Worm (Caenorhabditis elegans) whole organism, early embryonic: ENCODE results near the gene F19G12.4.
"Not testable (repeated sequence)": the region's sequence is repeated elsewhere in the genome, so short reads cannot be mapped to it uniquely, and the experiment has no call there.

Experiments
- B0310.2 ChIP-seq: sonication (generic microtip); optimal IDR thresholded peaks from 2 replicates; lab custom pipeline; 2016; ENCODE audit warnings: mild to moderate bottlenecking, missing genetic modification characterization, missing compliant biosample characterization
- F13C5.2 ChIP-seq: sonication (generic microtip); optimal IDR thresholded peaks from 2 replicates; lab custom pipeline; 2017; ENCODE audit warnings: mild to moderate bottlenecking, missing genetic modification characterization, inconsistent platforms, missing compliant biosample characterization
- aly-1 ChIP-seq: sonication (generic microtip); optimal IDR thresholded peaks from 2 replicates; lab custom pipeline; 2016; ENCODE audit warnings: missing genetic modification characterization, missing compliant biosample characterization
- ama-1 ChIP-seq: fragments of 150-350 bp; optimal IDR thresholded peaks from 2 replicates; lab custom pipeline; 2014
- ceh-13 ChIP-seq: fragments of 200-800 bp; sonication (Bioruptor generic); optimal IDR thresholded peaks from 2 replicates; lab custom pipeline; 2018; ENCODE audit warnings: mild to moderate bottlenecking, missing genetic modification characterization, missing compliant biosample characterization
- ceh-36 ChIP-seq: sonication (generic microtip); optimal IDR thresholded peaks from 2 replicates; lab custom pipeline; 2016; ENCODE audit warnings: missing genetic modification characterization, inconsistent platforms, missing compliant biosample characterization
- ets-7 ChIP-seq: sonication (generic microtip); optimal IDR thresholded peaks from 2 replicates; lab custom pipeline; 2016; ENCODE audit warnings: missing genotype, missing genetic modification characterization, missing compliant biosample characterization
- flt-1 ChIP-seq: fragments of 200-800 bp; sonication (Bioruptor generic); IDR thresholded peaks from 2 replicates; pipeline ENCODE4 v1.3.6; 2022; ENCODE audit warnings: missing genetic modification characterization, missing compliant biosample characterization
- hmbx-1 ChIP-seq: sonication (generic microtip); optimal IDR thresholded peaks from 2 replicates; lab custom pipeline; 2016; ENCODE audit warnings: mild to moderate bottlenecking, missing genetic modification characterization, missing compliant biosample characterization
- hmg-4 ChIP-seq: fragments of 200-800 bp; sonication (Bioruptor generic); optimal IDR thresholded peaks from 2 replicates; lab custom pipeline; 2018; ENCODE audit warnings: mild to moderate bottlenecking, missing genetic modification characterization, missing compliant biosample characterization
- hnd-1 ChIP-seq: sonication (generic microtip); optimal IDR thresholded peaks from 2 replicates; lab custom pipeline; 2016; ENCODE audit warnings: missing genetic modification characterization, missing compliant biosample characterization
- pes-1 ChIP-seq: fragments of 200-800 bp; sonication (Bioruptor generic); IDR thresholded peaks from 2 replicates; pipeline ENCODE4 v1.3.6; 2022; ENCODE audit warnings: missing genetic modification reagents, missing genetic modification characterization, missing compliant biosample characterization
- scrt-1 ChIP-seq: fragments of 200-800 bp; sonication (Bioruptor generic); IDR thresholded peaks from 2 replicates; pipeline ENCODE4 v1.3.6; 2022; ENCODE audit warnings: missing genetic modification characterization, missing compliant biosample characterization
- sea-1 ChIP-seq: fragments of 200-800 bp; sonication (Bioruptor generic); conservative IDR thresholded peaks from 2 replicates; pipeline ENCODE4 v1.3.6; 2022; ENCODE audit warnings: missing genetic modification characterization, missing compliant biosample characterization
- tbx-11 ChIP-seq: fragments of 200-800 bp; sonication (Bioruptor generic); IDR thresholded peaks from 2 replicates; pipeline ENCODE4 v1.3.6; 2022; ENCODE audit warnings: missing genetic modification characterization, missing compliant biosample characterization
- tbx-37 ChIP-seq: fragments of 200-800 bp; sonication (Bioruptor generic); conservative IDR thresholded peaks from 2 replicates; pipeline ENCODE4 v1.3.6; 2022; ENCODE audit warnings: missing genetic modification reagents, missing genetic modification characterization, missing compliant biosample characterization
- tra-4 ChIP-seq: sonication (generic microtip); optimal IDR thresholded peaks from 2 replicates; lab custom pipeline; 2017; ENCODE audit warnings: missing genetic modification characterization, missing compliant biosample characterization

Gene F19G12.4

ce11 chrX:1419163-1419696 lies 2.1 kb downstream of the F19G12.4 start, which contains the start of gene F19G12.9:
TSS of gene F19G12.9 (plus strand) at chrX:1419213.
- no peak for TF ChIP-seq scrt-1 (GFP tag; lab: Robert Waterston, UW)
- TF ChIP-seq pes-1 (GFP tag; lab: Robert Waterston, UW) = no peak
- no peak for TF ChIP-seq B0310.2 (tag; lab: Kevin White, UChicago)

DNA sequence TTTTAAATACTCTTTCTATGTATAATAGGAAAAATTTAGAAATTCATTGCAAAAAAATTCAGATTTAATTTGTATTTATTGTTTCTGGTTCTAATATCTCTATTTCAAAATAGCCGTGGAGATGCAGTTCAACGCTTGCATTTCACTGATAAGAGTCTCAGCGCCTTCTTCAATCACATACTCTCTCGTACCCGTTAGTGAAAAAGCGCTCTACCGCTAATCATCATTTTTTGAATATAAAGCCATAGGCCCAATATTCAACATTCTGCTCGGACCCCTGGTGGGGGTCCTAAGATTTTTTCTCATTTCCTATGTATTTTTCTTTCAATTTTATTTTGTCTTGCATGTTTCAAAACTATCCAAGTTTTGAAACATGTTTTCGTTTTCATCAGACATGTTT lies 3.4 kb downstream of the F19G12.4 start:
- TF ChIP-seq flt-1 (GFP tag; lab: Robert Waterston, UW) (no peak), hmbx-1 (tag; lab: Kevin White, UChicago) (no peak), ama-1 (no peak), aly-1 (no peak), pes-1 (GFP tag; lab: Robert Waterston, UW) (no peak), B0310.2 (tag; lab: Kevin White, UChicago) (no peak)

DNA sequence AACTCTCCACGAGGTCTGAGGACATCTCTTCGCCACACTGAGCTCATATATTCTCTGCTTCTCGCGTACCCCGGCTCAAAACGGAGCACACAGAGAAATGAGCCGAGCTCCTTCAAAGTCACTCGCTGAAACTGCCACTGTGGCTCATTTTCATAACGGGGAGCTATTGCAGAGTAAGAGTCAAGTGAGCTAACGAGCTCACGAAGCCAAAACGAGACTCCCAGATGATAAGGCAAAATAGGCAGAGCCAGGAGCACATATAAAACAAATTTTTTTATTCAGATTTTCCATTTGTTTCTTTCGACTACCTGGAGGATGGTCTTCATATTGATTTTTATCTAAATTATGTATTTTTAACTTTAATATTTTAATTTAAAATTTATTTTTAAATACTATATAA lies 7.4 kb downstream of the F19G12.4 start, which contains the start of gene F19G12.3:
TSS of gene F19G12.3 (plus strand) at position 301 of the 400 bp plus-strand sequence.
- TF ChIP-seq tbx-37 (GFP tag; lab: Robert Waterston, UW) (no peak), ceh-36 (tag; lab: Kevin White, UChicago) (no peak)

DNA sequence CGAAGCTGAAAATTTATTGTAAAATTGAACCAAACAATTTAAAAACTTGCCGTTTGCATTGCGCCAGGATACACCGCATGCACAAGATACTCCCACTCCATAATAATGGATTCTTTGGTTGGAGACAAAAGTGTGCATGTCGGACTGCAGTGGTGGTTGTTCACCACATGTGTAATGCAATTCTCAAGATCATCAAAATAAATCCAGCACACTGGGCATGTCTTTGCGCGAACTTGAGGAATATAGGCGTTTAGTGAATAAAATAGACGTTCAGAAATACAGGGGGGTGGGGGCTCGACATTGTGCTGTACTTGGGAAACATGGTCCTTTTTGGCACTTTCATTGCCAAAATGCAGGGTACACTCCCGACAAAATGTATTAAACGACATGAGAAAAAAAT lies 9.3 kb downstream of the F19G12.4 start, which contains the start of gene F19G12.11:
TSS of gene F19G12.11 (minus strand) at position 101 of the 400 bp plus-strand sequence.
- no peak for TF ChIP-seq flt-1 (GFP tag; lab: Robert Waterston, UW)
- TF ChIP-seq ama-1 = no peak
- TF ChIP-seq F13C5.2 = no peak
- TF ChIP-seq B0310.2 (tag; lab: Kevin White, UChicago) = no peak
- TF ChIP-seq ets-7 (tag; lab: Kevin White, UChicago) = no peak
- no peak for TF ChIP-seq ceh-13
- no peak for TF ChIP-seq scrt-1 (GFP tag; lab: Robert Waterston, UW)
- no peak for TF ChIP-seq sea-1 (GFP tag; lab: Robert Waterston, UW)
- TF ChIP-seq hmg-4 (GFP tag; lab: Kevin White, UChicago) = no peak
- no peak for TF ChIP-seq tbx-11
- no peak for TF ChIP-seq aly-1
- no peak for TF ChIP-seq pes-1 (GFP tag; lab: Robert Waterston, UW)
- no peak for TF ChIP-seq hmbx-1 (tag; lab: Kevin White, UChicago)
- TF ChIP-seq hnd-1 (tag; lab: Kevin White, UChicago) = no peak
- no peak for TF ChIP-seq tra-4
- TF ChIP-seq tbx-37 (GFP tag; lab: Robert Waterston, UW) = no peak
- TF ChIP-seq ceh-36 (tag; lab: Kevin White, UChicago) = no peak

DNA sequence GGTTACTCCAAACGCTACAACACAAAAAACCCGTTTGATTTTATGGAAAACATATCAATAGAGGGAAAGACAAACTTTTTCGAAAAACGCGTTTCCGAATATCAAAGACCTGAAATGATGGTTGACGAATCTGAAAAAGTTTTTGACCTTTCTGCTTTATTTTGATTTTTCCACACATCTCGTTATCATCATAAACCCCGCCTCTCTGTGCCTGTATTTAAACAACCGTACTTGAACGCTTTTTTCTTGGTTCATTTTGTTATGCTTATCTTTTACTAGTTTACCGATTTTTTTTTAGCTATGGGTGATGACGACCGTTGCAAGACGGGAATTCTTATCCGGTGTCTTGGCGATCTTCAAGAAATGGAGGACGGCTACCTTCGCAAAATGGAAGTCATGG lies 13.6 kb downstream of the F19G12.4 start, which contains the start of gene F19G12.1:
TSS of gene F19G12.1 (plus strand) at position 301 of the 400 bp plus-strand sequence.
- not testable (repeated sequence) for TF ChIP-seq ceh-13; hmg-4 (GFP tag; lab: Kevin White, UChicago); aly-1

DNA sequence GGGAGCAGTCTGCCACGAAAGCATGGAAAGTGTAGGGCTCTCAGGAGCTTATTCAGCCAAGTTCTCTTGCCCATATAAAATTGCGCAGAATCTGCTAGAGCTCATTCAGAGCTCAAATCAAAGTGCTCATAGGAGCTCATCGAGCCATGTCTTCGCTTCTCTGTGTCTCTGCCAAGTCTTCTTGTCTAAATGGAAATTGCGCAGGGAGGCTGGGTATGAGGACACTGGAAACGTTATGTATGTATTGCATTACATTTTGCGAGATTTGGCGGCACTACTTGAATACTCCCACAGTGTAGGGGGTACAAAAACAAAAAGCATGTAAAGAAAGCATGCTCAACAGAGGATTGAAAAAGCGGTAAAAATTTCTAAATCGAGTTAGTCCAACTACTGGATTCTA lies 20.0 kb downstream of the F19G12.4 start:
- TF ChIP-seq hnd-1 (tag; lab: Kevin White, UChicago) = no peak
- no peak for TF ChIP-seq scrt-1 (GFP tag; lab: Robert Waterston, UW)
- no peak for TF ChIP-seq hmbx-1 (tag; lab: Kevin White, UChicago)
- TF ChIP-seq ceh-36 (tag; lab: Kevin White, UChicago) = no peak
- TF ChIP-seq F13C5.2 = no peak
- TF ChIP-seq ceh-13 = no peak
- no peak for TF ChIP-seq ets-7 (tag; lab: Kevin White, UChicago)
- no peak for TF ChIP-seq pes-1 (GFP tag; lab: Robert Waterston, UW)
- TF ChIP-seq hmg-4 (GFP tag; lab: Kevin White, UChicago) = no peak
- TF ChIP-seq B0310.2 (tag; lab: Kevin White, UChicago) = no peak
- TF ChIP-seq tbx-11 = no peak
- no peak for TF ChIP-seq flt-1 (GFP tag; lab: Robert Waterston, UW)

DNA sequence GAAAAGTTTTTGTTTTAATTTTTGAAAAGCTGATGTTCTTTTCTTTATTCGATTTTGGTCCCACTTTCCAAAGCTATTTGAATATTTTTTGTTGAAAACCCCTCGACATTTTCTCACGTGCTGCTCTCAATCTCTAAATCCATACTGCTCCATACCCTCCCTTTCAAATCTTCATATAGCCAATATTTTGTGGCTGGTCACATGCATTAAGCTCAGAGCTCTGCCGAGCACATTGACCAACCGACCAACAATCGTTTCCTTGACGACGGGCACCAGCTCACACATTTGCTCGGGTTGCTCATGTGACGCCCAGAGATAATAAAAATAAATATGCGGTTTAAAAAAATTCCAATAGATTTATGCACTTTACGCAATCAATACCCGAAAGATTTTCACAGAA lies 21.8 kb downstream of the F19G12.4 start:
- no peak for TF ChIP-seq hnd-1 (tag; lab: Kevin White, UChicago)

DNA sequence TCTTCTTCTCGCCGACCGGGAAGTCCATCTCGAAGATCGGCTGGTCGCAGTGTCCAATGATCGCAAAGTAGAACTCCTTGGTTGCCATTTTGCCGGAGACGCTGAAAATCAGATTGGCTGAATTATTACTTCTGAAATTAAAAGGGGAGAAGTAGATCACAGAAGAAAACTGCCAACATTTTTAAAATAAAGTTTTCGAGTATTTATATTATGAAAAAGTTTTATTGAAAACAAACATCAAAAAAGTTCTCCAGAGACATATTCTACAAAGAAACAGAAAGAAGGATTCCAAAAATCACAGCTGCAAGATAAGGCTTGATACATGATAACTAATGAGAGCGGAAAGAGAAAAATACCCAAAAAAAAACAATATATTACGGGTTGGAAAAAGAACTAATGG lies 23.1 kb downstream of the F19G12.4 start, which contains the start of gene sedl-1:
TSS of gene sedl-1 (minus strand) at position 101 of the 400 bp plus-strand sequence.
- TF ChIP-seq pes-1 (GFP tag; lab: Robert Waterston, UW) (no peak), ama-1 (no peak), ets-7 (tag; lab: Kevin White, UChicago) (no peak), hmg-4 (GFP tag; lab: Kevin White, UChicago) (no peak), F13C5.2 (no peak), tbx-37 (GFP tag; lab: Robert Waterston, UW) (no peak), tra-4 (no peak), aly-1 (no peak), scrt-1 (GFP tag; lab: Robert Waterston, UW) (no peak), sea-1 (GFP tag; lab: Robert Waterston, UW) (no peak), ceh-36 (tag; lab: Kevin White, UChicago) (no peak), flt-1 (GFP tag; lab: Robert Waterston, UW) (no peak), hmbx-1 (tag; lab: Kevin White, UChicago) (no peak), hnd-1 (tag; lab: Kevin White, UChicago) (no peak), B0310.2 (tag; lab: Kevin White, UChicago) (no peak), ceh-13 (no peak), tbx-11 (no peak)
